Worm (Caenorhabditis elegans) whole organism, L1 larva: ENCODE results near the gene jmjd-3.2.

Experiments used
- C04F5.9 ChIP-seq: sonication (generic microtip); optimal IDR thresholded peaks from 2 replicates; lab custom pipeline; 2016; ENCODE audit warnings: missing genetic modification characterization, missing compliant biosample characterization
- F16B12.6 ChIP-seq: fragments of 150-350 bp; optimal IDR thresholded peaks from 2 replicates; lab custom pipeline; 2014; ENCODE audit warnings: missing biosample characterization, missing genetic modification characterization
- Y116A8C.19 ChIP-seq: sonication (generic microtip); optimal IDR thresholded peaks from 2 replicates; lab custom pipeline; 2016; ENCODE audit warnings: missing compliant biosample characterization, missing genetic modification characterization, borderline replicate concordance
- alr-1 ChIP-seq: fragments of 200-800 bp; sonication (Bioruptor generic); optimal IDR thresholded peaks from 2 replicates; lab custom pipeline; 2018; ENCODE audit warnings: borderline replicate concordance, mild to moderate bottlenecking, missing genetic modification characterization, missing compliant biosample characterization
- aly-2 ChIP-seq: fragments of 150-350 bp; optimal IDR thresholded peaks from 2 replicates; lab custom pipeline; 2014; ENCODE audit warnings: missing biosample characterization, missing genetic modification characterization
- ama-1 ChIP-seq: fragments of 150-350 bp; optimal IDR thresholded peaks from 2 replicates; lab custom pipeline; 2014
- ceh-82 ChIP-seq, 3 experiments: fragments of 150-350 bp in 1 of 3; sonication (generic microtip) in 2 of 3; optimal IDR thresholded peaks; 2 replicates each; lab custom pipeline; 2014 to 2017; ENCODE audit warnings: missing biosample characterization in 3 of 3, missing genetic modification characterization in 3 of 3
- ceh-88 ChIP-seq: fragments of 200-800 bp; sonication (Bioruptor generic); IDR thresholded peaks from 2 replicates; pipeline ENCODE4 v1.3.6; 2022; ENCODE audit warnings: missing genetic modification characterization, missing compliant biosample characterization
- ceh-90 ChIP-seq: sonication (generic microtip); optimal IDR thresholded peaks from 2 replicates; lab custom pipeline; 2016; ENCODE audit warnings: missing genetic modification characterization, missing compliant biosample characterization
- dsc-1 ChIP-seq: sonication (generic microtip); optimal IDR thresholded peaks from 2 replicates; lab custom pipeline; 2016; ENCODE audit warnings: mild to moderate bottlenecking, missing genetic modification characterization, missing compliant biosample characterization
- efl-1 ChIP-seq, 4 experiments: fragments of 150-350 bp; optimal IDR thresholded peaks in 3 of 4; peaks in 1 of 4; 1 replicate in 1 of 4; 2 replicates in 3 of 4; lab custom pipeline; 2014; ENCODE audit warnings: missing biosample characterization in 2 of 4, missing genetic modification characterization in 2 of 4, missing genetic modification reagents in 2 of 4
- egl-13 ChIP-seq: sonication (generic microtip); optimal IDR thresholded peaks from 2 replicates; lab custom pipeline; 2016; ENCODE audit warnings: missing genotype, missing genetic modification reagents, missing genetic modification characterization, missing compliant biosample characterization
- elt-2 ChIP-seq: sonication (generic microtip); optimal IDR thresholded peaks from 2 replicates; lab custom pipeline; 2016; ENCODE audit warnings: missing genetic modification characterization, mild to moderate bottlenecking, inconsistent platforms, missing compliant biosample characterization, missing genetic modification reagents
- ets-5 ChIP-seq: fragments of 200-800 bp; sonication (Bioruptor generic); IDR thresholded peaks from 2 replicates; pipeline ENCODE4 v1.3.6; 2022; ENCODE audit warnings: missing genetic modification characterization, missing compliant biosample characterization
- fkh-4 ChIP-seq: sonication (generic microtip); optimal IDR thresholded peaks from 2 replicates; lab custom pipeline; 2016; ENCODE audit warnings: missing compliant biosample characterization, missing genetic modification characterization, borderline replicate concordance
- fkh-8 ChIP-seq: sonication (generic microtip); optimal IDR thresholded peaks from 2 replicates; lab custom pipeline; 2016; ENCODE audit warnings: mild to moderate bottlenecking, missing genetic modification characterization, missing compliant biosample characterization
- grh-1 ChIP-seq: fragments of 200-800 bp; sonication (Bioruptor generic); IDR thresholded peaks from 2 replicates; pipeline ENCODE4 v1.3.6; 2022; ENCODE audit warnings: missing genetic modification reagents, missing genetic modification characterization, missing compliant biosample characterization
- hlh-4 ChIP-seq: sonication (generic microtip); optimal IDR thresholded peaks from 2 replicates; lab custom pipeline; 2016; ENCODE audit warnings: mild to moderate bottlenecking, missing genetic modification characterization, missing compliant biosample characterization
- hpl-2 ChIP-seq: fragments of 150-350 bp; optimal IDR thresholded peaks from 2 replicates; lab custom pipeline; 2014; ENCODE audit warnings: missing biosample characterization, missing genetic modification reagents, missing genetic modification characterization
- isw-1 ChIP-seq: fragments of 200-800 bp; sonication (Bioruptor generic); IDR thresholded peaks from 2 replicates; pipeline ENCODE4 v1.3.6; 2022; ENCODE audit warnings: missing genetic modification characterization, missing compliant biosample characterization
- jun-1 ChIP-seq: fragments of 150-350 bp; optimal IDR thresholded peaks from 2 replicates; lab custom pipeline; 2014; ENCODE audit warnings: missing biosample characterization, missing genetic modification reagents, missing genetic modification characterization
- lin-14 ChIP-seq: fragments of 200-800 bp; sonication (Bioruptor generic); optimal IDR thresholded peaks from 2 replicates; lab custom pipeline; 2018; ENCODE audit warnings: mild to moderate bottlenecking, missing genetic modification characterization, moderate library complexity, missing compliant biosample characterization
- lin-39 ChIP-seq: fragments of 150-350 bp; optimal IDR thresholded peaks from 2 replicates; lab custom pipeline; 2014; ENCODE audit warnings: missing biosample characterization, missing genetic modification reagents, missing genetic modification characterization
- lir-3 ChIP-seq: sonication (generic microtip); optimal IDR thresholded peaks from 2 replicates; lab custom pipeline; 2016; ENCODE audit warnings: mild to moderate bottlenecking, missing genetic modification characterization, moderate library complexity, missing compliant biosample characterization; ENCODE audit not compliant: poor library complexity
- lsy-2 ChIP-seq, 2 experiments: fragments of 150-350 bp; optimal IDR thresholded peaks; 2 replicates each; lab custom pipeline; 2014; ENCODE audit warnings: missing biosample characterization in 2 of 2, missing genetic modification characterization in 2 of 2
- mab-9 ChIP-seq: fragments of 200-800 bp; sonication (Bioruptor generic); IDR thresholded peaks from 2 replicates; pipeline ENCODE4 v1.3.6; 2022; ENCODE audit warnings: missing genetic modification reagents, missing genetic modification characterization, missing compliant biosample characterization
- mdl-1 ChIP-seq, 2 experiments: fragments of 150-350 bp; optimal IDR thresholded peaks; 2 replicates each; lab custom pipeline; 2014 to 2017; ENCODE audit warnings: missing biosample characterization in 2 of 2, missing genetic modification characterization in 2 of 2, inconsistent platforms in 1 of 2
- mef-2 ChIP-seq: fragments of 150-350 bp; optimal IDR thresholded peaks from 2 replicates; lab custom pipeline; 2014; ENCODE audit warnings: missing biosample characterization, missing genetic modification characterization
- mep-1 ChIP-seq: fragments of 150-350 bp; optimal IDR thresholded peaks from 2 replicates; lab custom pipeline; 2014; ENCODE audit warnings: missing biosample characterization, missing genetic modification characterization
- nhr-11 ChIP-seq: fragments of 150-350 bp; optimal IDR thresholded peaks from 2 replicates; lab custom pipeline; 2014; ENCODE audit warnings: missing biosample characterization, missing genetic modification characterization
- nhr-12 ChIP-seq: sonication (generic microtip); optimal IDR thresholded peaks from 2 replicates; lab custom pipeline; 2017; ENCODE audit warnings: missing biosample characterization, missing genetic modification characterization
- nhr-19 ChIP-seq: fragments of 200-800 bp; sonication (Bioruptor generic); conservative IDR thresholded peaks from 2 replicates; pipeline ENCODE4 v1.3.6; 2022; ENCODE audit warnings: missing genetic modification characterization, missing compliant biosample characterization
- nhr-28 ChIP-seq: fragments of 150-350 bp; optimal IDR thresholded peaks from 2 replicates; lab custom pipeline; 2014; ENCODE audit warnings: missing biosample characterization, missing genetic modification characterization
- nhr-47 ChIP-seq: sonication (generic microtip); optimal IDR thresholded peaks from 2 replicates; lab custom pipeline; 2016; ENCODE audit warnings: mild to moderate bottlenecking, missing genetic modification characterization, moderate library complexity, missing compliant biosample characterization
- nhr-71 ChIP-seq: sonication (generic microtip); optimal IDR thresholded peaks from 2 replicates; lab custom pipeline; 2016; ENCODE audit warnings: mild to moderate bottlenecking, missing genetic modification characterization, moderate library complexity, missing compliant biosample characterization
- nhr-76 ChIP-seq: sonication (generic microtip); optimal IDR thresholded peaks from 2 replicates; lab custom pipeline; 2017; ENCODE audit warnings: missing biosample characterization, missing genetic modification characterization
- nhr-77 ChIP-seq: fragments of 150-350 bp; optimal IDR thresholded peaks from 2 replicates; lab custom pipeline; 2014; ENCODE audit warnings: missing biosample characterization, missing genetic modification characterization
- pag-3 ChIP-seq: sonication (generic microtip); optimal IDR thresholded peaks from 2 replicates; lab custom pipeline; 2017; ENCODE audit warnings: missing genetic modification characterization, mild to moderate bottlenecking, missing compliant biosample characterization, antibody characterized with exemption, borderline replicate concordance; ENCODE audit not compliant: insufficient read depth
- pqm-1 ChIP-seq: sonication (generic microtip); optimal IDR thresholded peaks from 3 replicates; lab custom pipeline; 2017; ENCODE audit warnings: missing biosample characterization, missing genetic modification characterization
- rnt-1 ChIP-seq: sonication (generic microtip); optimal IDR thresholded peaks from 2 replicates; lab custom pipeline; 2016; ENCODE audit warnings: mild to moderate bottlenecking, missing genetic modification characterization, moderate library complexity, missing compliant biosample characterization
- skn-1 ChIP-seq: fragments of 150-350 bp; optimal IDR thresholded peaks from 2 replicates; lab custom pipeline; 2014; ENCODE audit warnings: missing biosample characterization, missing genetic modification characterization
- snpc-4 ChIP-seq: fragments of 150-350 bp; optimal IDR thresholded peaks from 2 replicates; lab custom pipeline; 2014; ENCODE audit warnings: missing biosample characterization, missing genetic modification characterization
- sox-4 ChIP-seq: sonication (generic microtip); optimal IDR thresholded peaks from 2 replicates; lab custom pipeline; 2016; ENCODE audit warnings: missing genetic modification characterization, missing compliant biosample characterization
- sptf-1 ChIP-seq: fragments of 150-350 bp; optimal IDR thresholded peaks from 2 replicates; lab custom pipeline; 2014; ENCODE audit warnings: missing biosample characterization, missing genetic modification characterization
- sup-37 ChIP-seq: fragments of 200-800 bp; sonication (Bioruptor generic); optimal IDR thresholded peaks from 2 replicates; lab custom pipeline; 2018; ENCODE audit warnings: mild to moderate bottlenecking, missing genetic modification characterization, missing compliant biosample characterization
- swsn-7 ChIP-seq: sonication (generic microtip); optimal IDR thresholded peaks from 2 replicates; lab custom pipeline; 2016; ENCODE audit warnings: missing genetic modification characterization, missing compliant biosample characterization
- tbx-2 ChIP-seq: sonication (generic microtip); optimal IDR thresholded peaks from 2 replicates; lab custom pipeline; 2016; ENCODE audit warnings: missing genetic modification characterization, missing compliant biosample characterization
- unc-62 ChIP-seq: fragments of 150-350 bp; optimal IDR thresholded peaks from 2 replicates; lab custom pipeline; 2014; ENCODE audit warnings: missing biosample characterization, missing genetic modification reagents, missing genetic modification characterization
- unc-86 ChIP-seq: sonication (generic microtip); optimal IDR thresholded peaks from 2 replicates; lab custom pipeline; 2016; ENCODE audit warnings: missing genetic modification characterization, missing compliant biosample characterization
- unc-98 ChIP-seq: fragments of 200-800 bp; sonication (Bioruptor generic); IDR thresholded peaks from 2 replicates; pipeline ENCODE4 v1.3.6; 2022; ENCODE audit warnings: missing genetic modification characterization, missing compliant biosample characterization
- zag-1 ChIP-seq: fragments of 150-350 bp; optimal IDR thresholded peaks from 2 replicates; lab custom pipeline; 2014; ENCODE audit warnings: missing biosample characterization, missing genetic modification characterization
- zip-4 ChIP-seq: fragments of 200-800 bp; sonication (Bioruptor generic); optimal IDR thresholded peaks from 2 replicates; lab custom pipeline; 2018; ENCODE audit warnings: mild to moderate bottlenecking, missing genetic modification characterization, moderate library complexity, missing compliant biosample characterization
- ztf-4 ChIP-seq: fragments of 150-350 bp; optimal IDR thresholded peaks from 2 replicates; lab custom pipeline; 2014; ENCODE audit warnings: missing biosample characterization, missing genetic modification characterization

Gene jmjd-3.2

DNA sequence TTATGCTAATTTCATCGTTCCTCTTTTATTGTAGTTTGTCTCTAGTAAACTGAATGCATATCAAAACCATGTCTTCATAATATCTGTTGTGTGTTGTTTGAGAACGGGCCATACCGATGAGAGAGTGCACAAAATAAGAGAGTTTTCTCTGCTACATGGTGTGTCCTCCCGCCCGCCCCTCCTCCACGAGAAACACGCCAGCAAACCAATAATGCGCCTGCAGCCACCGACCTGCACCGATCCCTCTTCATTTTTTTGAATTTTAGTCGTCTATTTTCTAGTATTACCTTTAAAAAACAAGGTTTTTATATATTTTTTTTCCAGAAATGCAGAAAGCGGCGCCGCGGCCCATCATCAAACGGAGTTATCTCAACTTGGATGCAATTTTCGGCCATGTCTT, 32.2 kb downstream of the jmjd-3.2 start, which contains the start of gene gfi-3 (continued):
- TF ChIP-seq efl-1 (optimal IDR thresholded peaks at IDR 0.05; lab: Kevin White, UChicago) (peak; percentile 66 to 74), efl-1 (GFP tag; optimal IDR thresholded peaks at IDR 0.05 in 1 of 2; lab: Kevin White, UChicago) (peak; percentile 58 to 97), snpc-4 (tag; lab: Kevin White, UChicago) (peak; percentile 89), F16B12.6 (peak; percentile 33), Y116A8C.19 (no peak), sptf-1 (tag; lab: Kevin White, UChicago) (no peak), sup-37 (GFP tag; lab: Kevin White, UChicago) (peak; percentile 57), nhr-76 (tag; lab: Kevin White, UChicago) (no peak), skn-1 (tag; lab: Kevin White, UChicago) (peak; percentile 60), sox-4 (tag; lab: Kevin White, UChicago) (peak; percentile 42), ama-1 (lab: Kevin White, UChicago) (no peak), nhr-77 (tag; lab: Kevin White, UChicago) (peak; percentile 65), nhr-11 (peak; percentile 15), nhr-71 (tag; lab: Kevin White, UChicago) (peak; percentile 93), mab-9 (GFP tag; lab: Robert Waterston, UW) (peak; percentile 54; the same call in 1 of the 2 replicates), zip-4 (GFP tag; lab: Kevin White, UChicago) (peak; percentile 51), isw-1 (GFP tag; lab: Robert Waterston, UW) (peak; percentile 64), hpl-2 (peak; percentile 69), dsc-1 (tag; lab: Kevin White, UChicago) (peak; percentile 83), elt-2 (tag; lab: Kevin White, UChicago) (peak; percentile 45), mef-2 (no peak), zag-1 (no peak), grh-1 (peak; percentile 84), unc-98 (GFP tag; lab: Robert Waterston, UW) (no peak), lsy-2 (tag; optimal IDR thresholded peaks at IDR 0.05; lab: Kevin White, UChicago) (peak; percentile 79 to 86), aly-2 (tag; lab: Kevin White, UChicago) (no peak), rnt-1 (tag; lab: Kevin White, UChicago) (peak; percentile 91), unc-86 (tag; lab: Kevin White, UChicago) (peak; percentile 73), ceh-88 (GFP tag; lab: Robert Waterston, UW) (0 out of 2 replicates have a peak, but pooled peaks have one; percentile 14), egl-13 (tag; lab: Kevin White, UChicago) (no peak), alr-1 (tag; lab: Kevin White, UChicago) (no peak), nhr-19 (GFP tag; lab: Robert Waterston, UW) (peak; percentile 90), lin-14 (GFP tag; lab: Kevin White, UChicago) (peak; percentile 94), fkh-4 (tag; lab: Kevin White, UChicago) (peak; percentile 17), C04F5.9 (tag; lab: Kevin White, UChicago) (no peak), nhr-12 (tag; lab: Kevin White, UChicago) (no peak), swsn-7 (tag; lab: Kevin White, UChicago) (peak; percentile 93), mep-1 (tag; lab: Kevin White, UChicago) (peak; percentile 75), lir-3 (tag; lab: Kevin White, UChicago) (peak; percentile 44), pag-3 (tag; lab: Kevin White, UChicago) (no peak), nhr-47 (tag; lab: Kevin White, UChicago) (peak; percentile 89), ztf-4 (tag; lab: Kevin White, UChicago) (peak; percentile 57), unc-62 (GFP tag; lab: Kevin White, UChicago) (no peak), mdl-1 (tag; optimal IDR thresholded peaks at IDR 0.05; lab: Kevin White, UChicago) (peak in 1 of 2 experiments; percentile 63), tbx-2 (tag; lab: Kevin White, UChicago) (peak; percentile 89), pqm-1 (tag; lab: Kevin White, UChicago) (no peak), ceh-90 (tag; lab: Kevin White, UChicago) (no peak), hlh-4 (tag; lab: Kevin White, UChicago) (no peak), ets-5 (GFP tag; lab: Robert Waterston, UW) (no peak), nhr-28 (no peak), fkh-8 (tag; lab: Kevin White, UChicago) (peak; percentile 49), lin-39 (peak; percentile 85), jun-1 (peak; percentile 71), ceh-82 (tag; optimal IDR thresholded peaks at IDR 0.05; lab: Kevin White, UChicago) (peak; percentile 73 to 80 (median 79))
